Fruit fly (Drosophila melanogaster) whole organism, embryonic: ENCODE measurements around the gene Pp2A-29B.

Experiments used
- Atf-2 ChIP-seq: fragments of 200-800 bp; sonication (Bioruptor generic); optimal IDR thresholded peaks from 2 replicates; lab custom pipeline; 2016; ENCODE audit warnings: missing biosample characterization, missing genetic modification characterization
- CG10147 ChIP-seq: fragments of 200-800 bp; sonication (Bioruptor generic); optimal IDR thresholded peaks from 2 replicates; lab custom pipeline; 2019; ENCODE audit warnings: missing biosample characterization, mild to moderate bottlenecking, missing genetic modification characterization, moderate library complexity
- CG10462 ChIP-seq: fragments of 200-800 bp; sonication (Bioruptor generic); optimal IDR thresholded peaks from 2 replicates; lab custom pipeline; 2016; ENCODE audit warnings: missing biosample characterization, missing genetic modification characterization
- CG12155 ChIP-seq: fragments of 200-800 bp; sonication (Bioruptor generic); optimal IDR thresholded peaks from 3 replicates; lab custom pipeline; 2016; ENCODE audit warnings: missing biosample characterization, missing genetic modification characterization
- CG12219 ChIP-seq: fragments of 200-800 bp; sonication (Bioruptor generic); optimal IDR thresholded peaks from 3 replicates; lab custom pipeline; 2018; ENCODE audit warnings: missing biosample characterization, mild to moderate bottlenecking, missing genetic modification characterization
- CG12769 ChIP-seq: fragments of 200-800 bp; sonication (Bioruptor generic); optimal IDR thresholded peaks from 2 replicates; lab custom pipeline; 2019; ENCODE audit warnings: missing biosample characterization, mild to moderate bottlenecking, missing genetic modification characterization, moderate library complexity
- CG1529 ChIP-seq: fragments of 200-800 bp; sonication (Bioruptor generic); optimal IDR thresholded peaks from 3 replicates; lab custom pipeline; 2018; ENCODE audit warnings: missing biosample characterization, missing genetic modification characterization
- CG17385 ChIP-seq: fragments of 200-800 bp; sonication (Bioruptor generic); optimal IDR thresholded peaks from 3 replicates; lab custom pipeline; 2018; ENCODE audit warnings: missing biosample characterization, mild to moderate bottlenecking, missing genetic modification characterization
- CG17612 ChIP-seq: fragments of 200-800 bp; sonication (Bioruptor generic); IDR thresholded peaks from 2 replicates; pipeline ENCODE4 v1.3.6; 2022; ENCODE audit warnings: missing biosample characterization, missing genetic modification characterization
- CG17802 ChIP-seq: fragments of 200-800 bp; sonication (Bioruptor generic); optimal IDR thresholded peaks from 2 replicates; lab custom pipeline; 2018; ENCODE audit warnings: missing biosample characterization, mild to moderate bottlenecking, missing genetic modification characterization, moderate library complexity
- CG17912 ChIP-seq: fragments of 200-800 bp; sonication (Bioruptor generic); optimal IDR thresholded peaks from 2 replicates; lab custom pipeline; 2018; ENCODE audit warnings: missing biosample characterization, mild to moderate bottlenecking, missing genetic modification characterization
- CG3065 ChIP-seq: fragments of 200-800 bp; sonication (Bioruptor generic); optimal IDR thresholded peaks from 2 replicates; lab custom pipeline; 2016; ENCODE audit warnings: missing biosample characterization, missing genetic modification characterization
- CG4707 ChIP-seq: fragments of 200-800 bp; sonication (Bioruptor generic); optimal IDR thresholded peaks from 2 replicates; lab custom pipeline; 2018; ENCODE audit warnings: missing biosample characterization, mild to moderate bottlenecking, missing genetic modification characterization, moderate library complexity
- CG5245 ChIP-seq: fragments of 200-800 bp; sonication (Bioruptor generic); optimal IDR thresholded peaks from 3 replicates; lab custom pipeline; 2016; ENCODE audit warnings: missing biosample characterization, missing genetic modification characterization
- CG6254 ChIP-seq: fragments of 200-800 bp; sonication (Bioruptor generic); optimal IDR thresholded peaks from 3 replicates; lab custom pipeline; 2017; ENCODE audit warnings: mild to moderate bottlenecking, missing biosample characterization, missing genetic modification reagents, missing genetic modification characterization
- CG6683 ChIP-seq: fragments of 200-800 bp; sonication (Bioruptor generic); optimal IDR thresholded peaks from 2 replicates; lab custom pipeline; 2017; ENCODE audit warnings: missing biosample characterization, mild to moderate bottlenecking, missing genetic modification characterization, missing genetic modification reagents
- CG7271 ChIP-seq: fragments of 200-800 bp; sonication (Bioruptor generic); optimal IDR thresholded peaks from 2 replicates; lab custom pipeline; 2018; ENCODE audit warnings: missing biosample characterization, mild to moderate bottlenecking, missing genetic modification characterization, moderate library complexity
- CG7556 ChIP-seq: fragments of 200-800 bp; sonication (Bioruptor generic); optimal IDR thresholded peaks from 2 replicates; lab custom pipeline; 2017; ENCODE audit warnings: missing biosample characterization, mild to moderate bottlenecking, missing genetic modification characterization
- CG7839 ChIP-seq: fragments of 200-800 bp; sonication (Bioruptor generic); optimal IDR thresholded peaks from 3 replicates; lab custom pipeline; 2018; ENCODE audit warnings: missing biosample characterization, mild to moderate bottlenecking, missing genetic modification characterization, moderate library complexity
- CG7987 ChIP-seq: fragments of 200-800 bp; sonication (Bioruptor generic); optimal IDR thresholded peaks from 2 replicates; lab custom pipeline; 2018; ENCODE audit warnings: missing biosample characterization, mild to moderate bottlenecking, missing genetic modification characterization, moderate library complexity
- CG8281 ChIP-seq: fragments of 200-800 bp; sonication (Bioruptor generic); optimal IDR thresholded peaks from 2 replicates; lab custom pipeline; 2018; ENCODE audit warnings: missing biosample characterization, mild to moderate bottlenecking, missing genetic modification characterization, moderate library complexity
- CG8388 ChIP-seq: fragments of 200-800 bp; sonication (Bioruptor generic); optimal IDR thresholded peaks from 2 replicates; lab custom pipeline; 2019; ENCODE audit warnings: missing biosample characterization, mild to moderate bottlenecking, missing genetic modification characterization, moderate library complexity
- CTCF ChIP-seq: fragments of 200-800 bp; sonication (Bioruptor generic); optimal IDR thresholded peaks from 2 replicates; lab custom pipeline; 2017; ENCODE audit warnings: missing biosample characterization, mild to moderate bottlenecking, missing genetic modification characterization, moderate library complexity
- D19B ChIP-seq: fragments of 200-800 bp; sonication (Bioruptor generic); optimal IDR thresholded peaks from 2 replicates; lab custom pipeline; 2017; ENCODE audit warnings: missing biosample characterization, mild to moderate bottlenecking, missing genetic modification characterization
- Dbx ChIP-seq: fragments of 200-800 bp; sonication (Bioruptor generic); IDR thresholded peaks from 3 replicates; pipeline ENCODE4 v1.3.6; 2022; ENCODE audit warnings: missing biosample characterization, missing genetic modification characterization
- Deaf1 ChIP-seq: fragments of 200-800 bp; optimal IDR thresholded peaks from 3 replicates; lab custom pipeline; 2019; ENCODE audit warnings: missing biosample characterization, mild to moderate bottlenecking, missing genetic modification characterization, moderate library complexity
- Eip74EF ChIP-seq, 2 experiments: fragments of 200-800 bp in 1 of 2; fragments of >200 bp in 1 of 2; sonication (Bioruptor generic) in 1 of 2; optimal IDR thresholded peaks; 2 replicates each; lab custom pipeline; 2017 to 2019; ENCODE audit warnings: missing biosample characterization in 2 of 2, missing genetic modification characterization in 2 of 2, mild to moderate bottlenecking in 1 of 2, moderate library complexity in 1 of 2
- Ets97D ChIP-seq: fragments of 200-800 bp; sonication (Bioruptor generic); optimal IDR thresholded peaks from 3 replicates; lab custom pipeline; 2016; ENCODE audit warnings: missing biosample characterization, missing genetic modification characterization
- Hmr ChIP-seq: fragments of 200-800 bp; sonication (Bioruptor generic); optimal IDR thresholded peaks from 3 replicates; lab custom pipeline; 2017; ENCODE audit warnings: mild to moderate bottlenecking, missing biosample characterization, missing genetic modification reagents, missing genetic modification characterization
- Jarid2 ChIP-seq: fragments of 200-800 bp; sonication (Bioruptor generic); optimal IDR thresholded peaks from 3 replicates; lab custom pipeline; 2017; ENCODE audit warnings: mild to moderate bottlenecking, missing biosample characterization, missing genetic modification reagents, missing genetic modification characterization
- Lpt ChIP-seq: fragments of >200 bp; optimal IDR thresholded peaks from 2 replicates; lab custom pipeline; 2018; ENCODE audit warnings: missing biosample characterization, missing genetic modification characterization
- Med ChIP-seq: fragments of 200-800 bp; sonication (Bioruptor generic); peaks from one replicate; lab custom pipeline; 2016; ENCODE audit warnings: missing biosample characterization, missing genetic modification characterization, mild to moderate bottlenecking, inconsistent platforms, moderate library complexity
- Taf1 ChIP-seq: fragments of 200-800 bp; sonication (Bioruptor generic); IDR thresholded peaks from 2 replicates; pipeline ENCODE4 v1.3.6; 2022; ENCODE audit warnings: missing biosample characterization, missing genetic modification characterization
- Trl ChIP-seq, 3 experiments: fragments of >200 bp in 2 of 3; fragments of 200-800 bp in 1 of 3; sonication (Bioruptor generic) in 1 of 3; optimal IDR thresholded peaks; 2 replicates in 1 of 3; 3 replicates in 2 of 3; lab custom pipeline; 2016 to 2017; ENCODE audit warnings: missing biosample characterization in 1 of 3, missing genetic modification characterization in 1 of 3
- Usf ChIP-seq: fragments of 200-800 bp; sonication (Bioruptor generic); optimal IDR thresholded peaks from 2 replicates; lab custom pipeline; 2017; ENCODE audit warnings: missing genotype, missing biosample characterization, missing genetic modification characterization
- bbx ChIP-seq: fragments of 200-800 bp; sonication (Bioruptor generic); IDR thresholded peaks from 2 replicates; pipeline ENCODE4 v1.3.6; 2022; ENCODE audit warnings: missing biosample characterization, missing genetic modification characterization; ENCODE audit not compliant: partially characterized antibody
- bcd ChIP-seq: fragments of 200-800 bp; sonication (Bioruptor generic); optimal IDR thresholded peaks from 2 replicates; lab custom pipeline; 2017; ENCODE audit warnings: missing biosample characterization, mild to moderate bottlenecking, missing genetic modification characterization
- cas ChIP-seq: fragments of 200-800 bp; sonication (Bioruptor generic); IDR thresholded peaks from 2 replicates; pipeline ENCODE4 v1.3.6; 2022; ENCODE audit warnings: missing biosample characterization, missing genetic modification characterization
- chinmo ChIP-seq: fragments of 200-800 bp; sonication (Bioruptor generic); IDR thresholded peaks from 4 replicates; pipeline ENCODE4 v1.3.6; 2022; ENCODE audit warnings: missing biosample characterization, missing genetic modification characterization; ENCODE audit not compliant: partially characterized antibody
- emc ChIP-seq: fragments of 200-800 bp; sonication (Bioruptor generic); optimal IDR thresholded peaks from 2 replicates; lab custom pipeline; 2016; ENCODE audit warnings: missing biosample characterization, missing genetic modification characterization
- exex ChIP-seq: fragments of 200-800 bp; sonication (Bioruptor generic); optimal IDR thresholded peaks from 4 replicates; lab custom pipeline; 2018; ENCODE audit warnings: missing biosample characterization, mild to moderate bottlenecking, missing genetic modification characterization, moderate library complexity
- gcm ChIP-seq: fragments of 200-800 bp; sonication (Bioruptor generic); optimal IDR thresholded peaks from 2 replicates; lab custom pipeline; 2019; ENCODE audit warnings: missing biosample characterization, mild to moderate bottlenecking, missing genetic modification characterization, moderate library complexity
- gem ChIP-seq: fragments of 200-800 bp; sonication (Bioruptor generic); optimal IDR thresholded peaks from 2 replicates; lab custom pipeline; 2019; ENCODE audit warnings: missing biosample characterization, mild to moderate bottlenecking, missing genetic modification characterization, moderate library complexity
- gro ChIP-seq: fragments of 200-800 bp; sonication (Bioruptor generic); optimal IDR thresholded peaks from 2 replicates; lab custom pipeline; 2016; ENCODE audit warnings: missing biosample characterization, missing genetic modification characterization
- lilli ChIP-seq: fragments of 200-800 bp; sonication (Bioruptor generic); optimal IDR thresholded peaks from 3 replicates; lab custom pipeline; 2016; ENCODE audit warnings: missing biosample characterization, missing genetic modification characterization
- lmd ChIP-seq: fragments of 200-800 bp; sonication (Bioruptor generic); IDR thresholded peaks from 2 replicates; pipeline ENCODE4 v1.3.6; 2022; ENCODE audit warnings: missing biosample characterization, missing genetic modification characterization
- rib ChIP-seq: fragments of 200-800 bp; sonication (Bioruptor generic); IDR thresholded peaks from 2 replicates; pipeline ENCODE4 v1.3.6; 2022; ENCODE audit warnings: missing biosample characterization, missing genetic modification characterization
- tgo ChIP-seq: fragments of 200-800 bp; sonication (Bioruptor generic); IDR thresholded peaks from 3 replicates; pipeline ENCODE4 v1.3.6; 2022; ENCODE audit warnings: missing biosample characterization, missing genetic modification characterization
- zfh2 ChIP-seq: fragments of 200-800 bp; sonication (Bioruptor generic); optimal IDR thresholded peaks from 2 replicates; lab custom pipeline; 2016; ENCODE audit warnings: missing biosample characterization, missing genetic modification characterization

The Pp2A-29B gene

DNA sequence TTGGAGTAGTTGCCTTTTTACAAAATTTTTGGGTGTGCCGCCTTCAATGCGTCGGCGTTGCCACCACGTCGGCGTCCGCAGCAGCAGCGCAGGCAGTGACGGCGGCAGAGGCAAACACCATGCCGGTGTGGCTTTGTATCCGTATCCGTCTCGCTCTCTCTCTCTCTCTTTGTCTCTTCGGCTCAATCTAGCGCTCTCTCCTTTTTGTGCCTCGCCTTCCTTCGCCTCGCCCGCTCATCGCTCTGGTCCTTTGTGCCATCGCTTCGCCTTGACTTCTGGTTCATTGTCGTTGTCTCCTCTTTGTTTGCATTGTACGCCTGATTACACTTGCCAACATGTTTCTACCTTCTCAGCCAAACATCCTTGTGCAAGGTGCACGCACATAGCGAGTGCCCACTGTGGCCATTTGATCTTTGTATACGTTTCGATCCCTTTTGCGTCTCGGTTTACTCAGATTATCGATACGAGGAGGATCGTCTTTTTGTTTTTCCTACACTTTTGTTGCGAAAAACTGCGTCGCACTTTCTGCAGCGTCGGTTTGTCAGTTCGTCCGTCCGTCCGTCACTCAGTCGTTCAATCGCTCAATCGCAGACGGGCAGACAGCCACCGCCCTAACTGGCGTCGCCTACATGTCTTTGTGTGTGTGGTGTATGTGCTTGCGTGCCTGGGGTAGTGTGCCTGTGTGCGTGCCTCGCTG, 50.7 kb downstream of the Pp2A-29B start (continued):
- no peak for TF ChIP-seq CG17912
- peak; percentile 2 for TF ChIP-seq zfh2 (GFP tag; lab: Kevin White, UChicago)
- TF ChIP-seq rib (GFP tag; lab: Robert Waterston, UW), result 0 out of 2 replicates have a peak, but pooled peaks have one; percentile 12
- TF ChIP-seq CG4707 (GFP tag; lab: Kevin White, UChicago), result no peak
- TF ChIP-seq CG6254 (GFP tag; lab: Kevin White, UChicago), result peak; percentile 21
- no peak for TF ChIP-seq bbx (GFP tag; lab: Robert Waterston, UW)
- TF ChIP-seq chinmo (GFP tag; lab: Robert Waterston, UW), result 0 out of 4 replicates have a peak, but pooled peaks have one; percentile 16
- no peak for TF ChIP-seq cas (GFP tag; lab: Robert Waterston, UW)
- no peak for TF ChIP-seq CG12219 (GFP tag; lab: Kevin White, UChicago)
- no peak for TF ChIP-seq CG10462
- no peak for TF ChIP-seq CG7556 (GFP tag; lab: Kevin White, UChicago)
- no peak for TF ChIP-seq Jarid2 (GFP tag; lab: Kevin White, UChicago)
- TF ChIP-seq Atf-2 (GFP tag; lab: Kevin White, UChicago), result no peak
- TF ChIP-seq CG17612 (GFP tag; lab: Robert Waterston, UW), result no peak
- TF ChIP-seq CG7987, result no peak
- no peak for TF ChIP-seq CG17385 (GFP tag; lab: Kevin White, UChicago)
- TF ChIP-seq lilli (GFP tag; lab: Kevin White, UChicago), result peak; percentile 23
- TF ChIP-seq CG7271 (tag; lab: Kevin White, UChicago), result no peak
- TF ChIP-seq CG1529 (GFP tag; lab: Kevin White, UChicago), result no peak
- TF ChIP-seq CG8281 (tag; lab: Kevin White, UChicago), result peak; percentile 100
- TF ChIP-seq CG5245 (GFP tag; lab: Kevin White, UChicago), result peak; percentile 36
- TF ChIP-seq CG6683, result no peak
- TF ChIP-seq CG12769 (tag; lab: Kevin White, UChicago), result no peak
- TF ChIP-seq exex (tag; lab: Kevin White, UChicago), result no peak
- TF ChIP-seq gro (GFP tag; lab: Kevin White, UChicago), result peak; percentile 24
- TF ChIP-seq lmd (GFP tag; lab: Robert Waterston, UW), result no peak
- TF ChIP-seq CG7839 (tag; lab: Kevin White, UChicago), result no peak
- TF ChIP-seq Med (GFP tag; lab: Kevin White, UChicago), result peak; percentile 80
- no peak for TF ChIP-seq CG8388 (GFP tag; lab: Kevin White, UChicago)
- no peak for TF ChIP-seq bcd (GFP tag; lab: Kevin White, UChicago)
- peak; percentile 1 for TF ChIP-seq gem
- no peak for TF ChIP-seq emc (GFP tag; lab: Kevin White, UChicago)
- no peak for TF ChIP-seq D19B
- 0 out of 3 replicates have a peak, but pooled peaks have one; percentile 49 for TF ChIP-seq Dbx
- no peak for TF ChIP-seq CG17802
- no peak for TF ChIP-seq CTCF (GFP tag; lab: Kevin White, UChicago)
- TF ChIP-seq Lpt (GFP tag; lab: Kevin White, UChicago), result no peak
- TF ChIP-seq Ets97D (GFP tag; lab: Kevin White, UChicago), result peak; percentile 4
- TF ChIP-seq CG12155 (GFP tag; lab: Kevin White, UChicago), result no peak
- no peak for TF ChIP-seq Taf1
- TF ChIP-seq CG10147, result no peak
- peak; percentile 43 for TF ChIP-seq Deaf1 (tag; lab: Kevin White, UChicago)
- peak; percentile 73 to 90 for TF ChIP-seq Trl (optimal IDR thresholded peaks at IDR 0.05; lab: Kevin White, UChicago)
- TF ChIP-seq Trl (GFP tag; optimal IDR thresholded peaks at IDR 0.05; lab: Kevin White, UChicago), result peak; percentile 50
- no peak for TF ChIP-seq tgo
- no peak for TF ChIP-seq Usf (GFP tag; lab: Kevin White, UChicago)
- TF ChIP-seq Eip74EF (GFP tag; optimal IDR thresholded peaks at IDR 0.05; lab: Kevin White, UChicago), result no peak
- TF ChIP-seq Hmr (GFP tag; lab: Kevin White, UChicago), result peak; percentile 24
- peak; percentile 21 for TF ChIP-seq gcm (GFP tag; lab: Kevin White, UChicago)
- TF ChIP-seq CG3065, result no peak
